Fruit fly (Drosophila melanogaster) whole organism, embryonic: ENCODE results near the gene CG6277.
A peak's percentile ranks its signal among the peaks of the same experiment; 100 is the strongest.

Experiments used
- Asciz ChIP-seq: fragments of 200-800 bp; sonication (Bioruptor generic); optimal IDR thresholded peaks from 2 replicates; lab custom pipeline; 2017; ENCODE audit warnings: missing biosample characterization, mild to moderate bottlenecking, missing genetic modification characterization, missing genetic modification reagents
- BtbVII ChIP-seq: fragments of 200-800 bp; sonication (Bioruptor generic); optimal IDR thresholded peaks from 3 replicates; lab custom pipeline; 2017; ENCODE audit warnings: missing biosample characterization, mild to moderate bottlenecking, missing genetic modification characterization
- CG11456 ChIP-seq: fragments of 200-800 bp; sonication (Bioruptor generic); IDR thresholded peaks from 3 replicates; pipeline ENCODE4 v1.3.6; 2022; ENCODE audit warnings: missing biosample characterization, missing genetic modification characterization
- CG11695 ChIP-seq: fragments of 200-800 bp; sonication (Bioruptor generic); IDR thresholded peaks from 3 replicates; pipeline ENCODE4 v1.3.6; 2022; ENCODE audit warnings: missing biosample characterization, missing genetic modification characterization
- CG11723 ChIP-seq: fragments of 200-800 bp; sonication (Bioruptor generic); optimal IDR thresholded peaks from 2 replicates; lab custom pipeline; 2017; ENCODE audit warnings: missing biosample characterization, mild to moderate bottlenecking, missing genetic modification characterization
- CG12659 ChIP-seq: fragments of 200-800 bp; sonication (Bioruptor generic); optimal IDR thresholded peaks from 3 replicates; lab custom pipeline; 2017; ENCODE audit warnings: mild to moderate bottlenecking, missing biosample characterization, missing genetic modification reagents, missing genetic modification characterization
- CG13296 ChIP-seq: fragments of 200-800 bp; sonication (Bioruptor generic); optimal IDR thresholded peaks from 3 replicates; lab custom pipeline; 2018; ENCODE audit warnings: missing biosample characterization, mild to moderate bottlenecking, missing genetic modification characterization
- CG13624 ChIP-seq: fragments of 200-800 bp; sonication (Bioruptor generic); optimal IDR thresholded peaks from 2 replicates; lab custom pipeline; 2016; ENCODE audit warnings: missing biosample characterization, missing genetic modification characterization
- CG13775 ChIP-seq: fragments of 200-800 bp; sonication (Bioruptor generic); optimal IDR thresholded peaks from 3 replicates; lab custom pipeline; 2017; ENCODE audit warnings: missing biosample characterization, mild to moderate bottlenecking, missing genetic modification characterization
- CG15073 ChIP-seq: fragments of 200-800 bp; sonication (Bioruptor generic); optimal IDR thresholded peaks from 2 replicates; lab custom pipeline; 2016; ENCODE audit warnings: missing biosample characterization, missing genetic modification characterization
- CG17802 ChIP-seq: fragments of 200-800 bp; sonication (Bioruptor generic); optimal IDR thresholded peaks from 2 replicates; lab custom pipeline; 2018; ENCODE audit warnings: missing biosample characterization, mild to moderate bottlenecking, missing genetic modification characterization, moderate library complexity
- CG31224 ChIP-seq: fragments of 200-800 bp; sonication (Bioruptor generic); IDR thresholded peaks from 2 replicates; pipeline ENCODE4 v1.3.6; 2022; ENCODE audit warnings: missing biosample characterization, missing genetic modification characterization
- CG3281 ChIP-seq: fragments of 200-800 bp; sonication (Bioruptor generic); optimal IDR thresholded peaks from 3 replicates; lab custom pipeline; 2017; ENCODE audit warnings: missing biosample characterization, mild to moderate bottlenecking, missing genetic modification characterization
- CG34422 ChIP-seq: fragments of 200-800 bp; sonication (Bioruptor generic); IDR thresholded peaks from 3 replicates; pipeline ENCODE4 v1.3.6; 2022; ENCODE audit warnings: missing biosample characterization, missing genetic modification characterization
- CG4360 ChIP-seq: fragments of 200-800 bp; sonication (Bioruptor generic); IDR thresholded peaks from 2 replicates; pipeline ENCODE4 v1.3.6; 2022; ENCODE audit warnings: missing biosample characterization, missing genetic modification characterization
- CG4404 ChIP-seq: fragments of 200-800 bp; sonication (Bioruptor generic); IDR thresholded peaks from 2 replicates; pipeline ENCODE4 v1.3.6; 2022; ENCODE audit warnings: missing biosample characterization, missing genetic modification characterization
- CG4617 ChIP-seq: fragments of 200-800 bp; sonication (Bioruptor generic); optimal IDR thresholded peaks from 3 replicates; lab custom pipeline; 2016; ENCODE audit warnings: missing biosample characterization, missing genetic modification characterization, borderline replicate concordance
- CG5180 ChIP-seq: fragments of 200-800 bp; sonication (Bioruptor generic); optimal IDR thresholded peaks from 3 replicates; lab custom pipeline; 2017; ENCODE audit warnings: missing biosample characterization, missing genetic modification characterization, mild to moderate bottlenecking, moderate library complexity, missing genetic modification reagents
- CG6175 ChIP-seq: fragments of 200-800 bp; sonication (Bioruptor generic); IDR thresholded peaks from 3 replicates; pipeline ENCODE4 v1.3.6; 2022; ENCODE audit warnings: missing biosample characterization, missing genetic modification characterization
- CG8944 ChIP-seq: fragments of 200-800 bp; sonication (Bioruptor generic); optimal IDR thresholded peaks from 3 replicates; lab custom pipeline; 2016; ENCODE audit warnings: missing biosample characterization, missing genetic modification characterization
- CG9609 ChIP-seq: fragments of 200-800 bp; sonication (Bioruptor generic); optimal IDR thresholded peaks from 3 replicates; lab custom pipeline; 2016; ENCODE audit warnings: missing biosample characterization, missing genetic modification characterization
- CTCF ChIP-seq: fragments of 200-800 bp; sonication (Bioruptor generic); optimal IDR thresholded peaks from 2 replicates; lab custom pipeline; 2017; ENCODE audit warnings: missing biosample characterization, mild to moderate bottlenecking, missing genetic modification characterization, moderate library complexity
- Camta ChIP-seq: fragments of 200-800 bp; sonication (Bioruptor generic); optimal IDR thresholded peaks from 2 replicates; lab custom pipeline; 2016; ENCODE audit warnings: missing biosample characterization, missing genetic modification characterization
- Deaf1 ChIP-seq: fragments of 200-800 bp; optimal IDR thresholded peaks from 3 replicates; lab custom pipeline; 2019; ENCODE audit warnings: missing biosample characterization, mild to moderate bottlenecking, missing genetic modification characterization, moderate library complexity
- E2f2 ChIP-seq: fragments of 200-800 bp; sonication (Bioruptor generic); IDR thresholded peaks from 2 replicates; pipeline ENCODE4 v1.3.6; 2022; ENCODE audit warnings: missing biosample characterization, missing genetic modification characterization
- HLHmδ ChIP-seq: fragments of 200-800 bp; sonication (Bioruptor generic); optimal IDR thresholded peaks from 2 replicates; lab custom pipeline; 2018; ENCODE audit warnings: missing biosample characterization, mild to moderate bottlenecking, missing genetic modification characterization, moderate library complexity
- Hmr ChIP-seq: fragments of 200-800 bp; sonication (Bioruptor generic); optimal IDR thresholded peaks from 3 replicates; lab custom pipeline; 2017; ENCODE audit warnings: mild to moderate bottlenecking, missing biosample characterization, missing genetic modification reagents, missing genetic modification characterization
- Hr39 ChIP-seq: fragments of >200 bp; optimal IDR thresholded peaks from 2 replicates; lab custom pipeline; 2017
- NC2β ChIP-seq: fragments of 200-800 bp; sonication (Bioruptor generic); optimal IDR thresholded peaks from 2 replicates; lab custom pipeline; 2016; ENCODE audit warnings: missing biosample characterization, missing genetic modification characterization
- NfI ChIP-seq: fragments of 200-800 bp; sonication (Bioruptor generic); optimal IDR thresholded peaks from 3 replicates; lab custom pipeline; 2018; ENCODE audit warnings: missing biosample characterization, mild to moderate bottlenecking, missing genetic modification characterization, moderate library complexity
- Ravus ChIP-seq: fragments of 200-800 bp; sonication (Bioruptor generic); IDR thresholded peaks from 2 replicates; pipeline ENCODE4 v1.3.6; 2022; ENCODE audit warnings: missing biosample characterization, missing genetic modification characterization
- Rfx ChIP-seq: fragments of 200-800 bp; sonication (Bioruptor generic); IDR thresholded peaks from 2 replicates; pipeline ENCODE4 v1.3.6; 2022; ENCODE audit warnings: missing biosample characterization, missing genetic modification characterization
- Sox102F ChIP-seq: fragments of 200-800 bp; sonication (Bioruptor generic); optimal IDR thresholded peaks from 2 replicates; lab custom pipeline; 2018; ENCODE audit warnings: missing biosample characterization, mild to moderate bottlenecking, missing genetic modification characterization, moderate library complexity
- Taf1 ChIP-seq: fragments of 200-800 bp; sonication (Bioruptor generic); IDR thresholded peaks from 2 replicates; pipeline ENCODE4 v1.3.6; 2022; ENCODE audit warnings: missing biosample characterization, missing genetic modification characterization
- bowl ChIP-seq: fragments of 200-800 bp; sonication (Bioruptor generic); IDR thresholded peaks from 2 replicates; pipeline ENCODE4 v1.3.6; 2022; ENCODE audit warnings: missing biosample characterization, missing genetic modification characterization
- btn ChIP-seq: fragments of 200-800 bp; sonication (Bioruptor generic); optimal IDR thresholded peaks from 2 replicates; lab custom pipeline; 2016; ENCODE audit warnings: missing biosample characterization, missing genetic modification characterization
- cas ChIP-seq: fragments of 200-800 bp; sonication (Bioruptor generic); IDR thresholded peaks from 2 replicates; pipeline ENCODE4 v1.3.6; 2022; ENCODE audit warnings: missing biosample characterization, missing genetic modification characterization
- emc ChIP-seq: fragments of 200-800 bp; sonication (Bioruptor generic); optimal IDR thresholded peaks from 2 replicates; lab custom pipeline; 2016; ENCODE audit warnings: missing biosample characterization, missing genetic modification characterization
- ftz-f1 ChIP-seq: fragments of 200-800 bp; sonication (Bioruptor generic); optimal IDR thresholded peaks from 2 replicates; lab custom pipeline; 2016; ENCODE audit warnings: missing biosample characterization, missing genetic modification characterization
- fu2 ChIP-seq: fragments of 200-800 bp; sonication (Bioruptor generic); optimal IDR thresholded peaks from 2 replicates; lab custom pipeline; 2016; ENCODE audit warnings: missing biosample characterization, missing genetic modification characterization
- gcm2 ChIP-seq: fragments of 200-800 bp; sonication (Bioruptor generic); optimal IDR thresholded peaks from 2 replicates; lab custom pipeline; 2016; ENCODE audit warnings: missing biosample characterization, missing genetic modification characterization
- gfzf ChIP-seq: fragments of 200-800 bp; sonication (Bioruptor generic); optimal IDR thresholded peaks from 2 replicates; lab custom pipeline; 2016; ENCODE audit warnings: missing biosample characterization, mild to moderate bottlenecking, missing genetic modification characterization, moderate library complexity
- hth ChIP-seq: fragments of >200 bp; optimal IDR thresholded peaks from 2 replicates; lab custom pipeline; 2017; ENCODE audit warnings: inconsistent platforms
- mld ChIP-seq: fragments of 200-800 bp; sonication (Bioruptor generic); IDR thresholded peaks from 3 replicates; pipeline ENCODE4 v1.3.6; 2022; ENCODE audit warnings: missing biosample characterization, missing genetic modification characterization; ENCODE audit not compliant: partially characterized antibody
- ro ChIP-seq: fragments of 200-800 bp; sonication (Bioruptor generic); IDR thresholded peaks from 2 replicates; pipeline ENCODE4 v1.3.6; 2022; ENCODE audit warnings: missing biosample characterization, missing genetic modification characterization
- row ChIP-seq: fragments of 200-800 bp; sonication (Bioruptor generic); IDR thresholded peaks from 3 replicates; pipeline ENCODE4 v1.3.6; 2022; ENCODE audit warnings: missing biosample characterization, missing genetic modification characterization
- seq ChIP-seq: fragments of 200-800 bp; sonication (Bioruptor generic); IDR thresholded peaks from 2 replicates; pipeline ENCODE4 v1.3.6; 2022; ENCODE audit warnings: missing biosample characterization, missing genetic modification characterization
- tio ChIP-seq: fragments of 200-800 bp; sonication (Bioruptor generic); optimal IDR thresholded peaks from 2 replicates; lab custom pipeline; 2017; ENCODE audit warnings: missing biosample characterization, missing genetic modification characterization, inconsistent platforms
- tx ChIP-seq: fragments of 200-800 bp; sonication (Bioruptor generic); optimal IDR thresholded peaks from 2 replicates; lab custom pipeline; 2016; ENCODE audit warnings: missing biosample characterization, missing genetic modification characterization
- vfl ChIP-seq: fragments of 200-800 bp; sonication (Bioruptor generic); optimal IDR thresholded peaks from 2 replicates; lab custom pipeline; 2016; ENCODE audit warnings: missing biosample characterization, missing genetic modification characterization
- wdn ChIP-seq: fragments of 200-800 bp; sonication (Bioruptor generic); IDR thresholded peaks from 2 replicates; pipeline ENCODE4 v1.3.6; 2022; ENCODE audit warnings: missing biosample characterization, missing genetic modification characterization
- yki ChIP-seq: fragments of >200 bp; optimal IDR thresholded peaks from 3 replicates; lab custom pipeline; 2018
- zfh1 ChIP-seq: fragments of 200-800 bp; sonication (Bioruptor generic); IDR thresholded peaks from 3 replicates; pipeline ENCODE4 v1.3.6; 2022; ENCODE audit warnings: missing biosample characterization, missing genetic modification characterization

The CG6277 gene

dm6 chr3R:26988412-26988981 lies 34.5 kb downstream of the CG6277 start, which contains the start of gene CG31075 (continued):
- TF ChIP-seq Ravus = peak; percentile 20
- TF ChIP-seq tio (GFP tag; lab: Kevin White, UChicago) = no peak
- TF ChIP-seq Hr39 (lab: Kevin White, UChicago) = no peak
- no peak for TF ChIP-seq CG6175
- TF ChIP-seq btn = no peak
- peak; percentile 53 for TF ChIP-seq seq
- TF ChIP-seq emc = no peak
- TF ChIP-seq fu2 (GFP tag; lab: Kevin White, UChicago) = no peak
- no peak for TF ChIP-seq yki (lab: Kevin White, UChicago)
- peak; percentile 61 for TF ChIP-seq CTCF
- TF ChIP-seq ro (GFP tag; lab: Robert Waterston, UW) = no peak
- peak; percentile 29 for TF ChIP-seq Deaf1
- no peak for TF ChIP-seq CG4404 (GFP tag; lab: Robert Waterston, UW)
- 0 out of 3 replicates have a peak, but pooled peaks have one; percentile 23 for TF ChIP-seq CG11456 (GFP tag; lab: Robert Waterston, UW)
- peak; percentile 14 for TF ChIP-seq Sox102F (GFP tag; lab: Kevin White, UChicago)
- peak; percentile 83 for TF ChIP-seq Rfx (GFP tag; lab: Robert Waterston, UW)
- peak; percentile 79 for TF ChIP-seq row (GFP tag; lab: Robert Waterston, UW)
- no peak for TF ChIP-seq CG17802 (tag; lab: Kevin White, UChicago)
- no peak for TF ChIP-seq Camta (GFP tag; lab: Kevin White, UChicago)
- no peak for TF ChIP-seq cas
- no peak for TF ChIP-seq CG4617 (GFP tag; lab: Kevin White, UChicago)
- no peak for TF ChIP-seq CG4360 (GFP tag; lab: Robert Waterston, UW)
- TF ChIP-seq ftz-f1 (GFP tag; lab: Kevin White, UChicago) = no peak
- TF ChIP-seq E2f2 (GFP tag; lab: Robert Waterston, UW) = peak; percentile 43; the same call in 1 of the 2 replicates
- TF ChIP-seq Asciz (GFP tag; lab: Kevin White, UChicago) = no peak
- peak; percentile 17 for TF ChIP-seq CG12659 (GFP tag; lab: Kevin White, UChicago)
- peak; percentile 12 for TF ChIP-seq NfI (GFP tag; lab: Kevin White, UChicago)
- no peak for TF ChIP-seq CG11723 (GFP tag; lab: Kevin White, UChicago)
- no peak for TF ChIP-seq CG13624 (GFP tag; lab: Kevin White, UChicago)
- peak; percentile 69 for TF ChIP-seq CG3281
- TF ChIP-seq CG13775 (GFP tag; lab: Kevin White, UChicago) = no peak
- no peak for TF ChIP-seq tx (GFP tag; lab: Kevin White, UChicago)
- peak; percentile 76 for TF ChIP-seq Hmr
- TF ChIP-seq CG9609 (GFP tag; lab: Kevin White, UChicago) = no peak
- TF ChIP-seq zfh1 (GFP tag; lab: Robert Waterston, UW) = peak; percentile 11; the same call in 1 of the 3 replicates
- no peak for TF ChIP-seq CG5180
- no peak for TF ChIP-seq vfl (GFP tag; lab: Kevin White, UChicago)
- peak; percentile 53; the same call in 1 of the 3 replicates for TF ChIP-seq CG34422 (GFP tag; lab: Robert Waterston, UW)
- peak; percentile 15 for TF ChIP-seq CG13296
- no peak for TF ChIP-seq gcm2 (GFP tag; lab: Kevin White, UChicago)
- TF ChIP-seq wdn (GFP tag; lab: Robert Waterston, UW) = peak; percentile 54
- no peak for TF ChIP-seq hth (lab: Kevin White, UChicago)
- TF ChIP-seq CG8944 (GFP tag; lab: Kevin White, UChicago) = no peak
- TF ChIP-seq BtbVII (GFP tag; lab: Kevin White, UChicago) = peak; percentile 36
- TF ChIP-seq Taf1 = no peak
- no peak for TF ChIP-seq gfzf (GFP tag; lab: Kevin White, UChicago)
- TF ChIP-seq mld (GFP tag; lab: Robert Waterston, UW) = no peak
- TF ChIP-seq CG15073 = no peak
- TF ChIP-seq NC2β (GFP tag; lab: Kevin White, UChicago) = no peak
- no peak for TF ChIP-seq HLHmδ
- TF ChIP-seq CG11695 (GFP tag; lab: Robert Waterston, UW) = peak; percentile 47; the same call in 1 of the 3 replicates
- TF ChIP-seq CG31224 = no peak; the same call in 1 of the 2 replicates
- no peak for TF ChIP-seq bowl (GFP tag; lab: Robert Waterston, UW)
